Worm (Caenorhabditis elegans) whole organism, L2 larva: Measurements from ENCODE around the gene ctsa-1.2.

Source experiments
- C34F6.9 ChIP-seq: fragments of 150-350 bp; optimal IDR thresholded peaks from 2 replicates; lab custom pipeline; 2014; ENCODE audit warnings: missing biosample characterization, missing genetic modification characterization
- F13H6.1 ChIP-seq: sonication (generic microtip); optimal IDR thresholded peaks from 2 replicates; lab custom pipeline; 2016; ENCODE audit warnings: missing genetic modification characterization, missing compliant biosample characterization
- R02D3.7 ChIP-seq: fragments of 150-350 bp; optimal IDR thresholded peaks from 2 replicates; lab custom pipeline; 2014; ENCODE audit warnings: missing biosample characterization, missing genetic modification characterization
- Y55F3AM.14 ChIP-seq: fragments of 200-800 bp; sonication (Bioruptor generic); optimal IDR thresholded peaks from 2 replicates; lab custom pipeline; 2018; ENCODE audit warnings: mild to moderate bottlenecking, missing genetic modification characterization, missing compliant biosample characterization
- ZK546.5 ChIP-seq: sonication (generic microtip); optimal IDR thresholded peaks from 2 replicates; lab custom pipeline; 2017; ENCODE audit warnings: missing biosample characterization, missing genetic modification characterization
- alr-1 ChIP-seq: fragments of 150-350 bp; optimal IDR thresholded peaks from 2 replicates; lab custom pipeline; 2014; ENCODE audit warnings: missing biosample characterization, missing genetic modification characterization
- aly-2 ChIP-seq: fragments of 150-350 bp; optimal IDR thresholded peaks from 2 replicates; lab custom pipeline; 2014; ENCODE audit warnings: missing biosample characterization, missing genetic modification characterization
- ama-1 ChIP-seq: fragments of 150-350 bp; optimal IDR thresholded peaks from 2 replicates; lab custom pipeline; 2018; ENCODE audit warnings: inconsistent platforms
- blmp-1 ChIP-seq: sonication (generic microtip); optimal IDR thresholded peaks from 2 replicates; lab custom pipeline; 2017; ENCODE audit warnings: missing genetic modification characterization, mild to moderate bottlenecking, missing compliant biosample characterization, antibody characterized with exemption, moderate library complexity; ENCODE audit not compliant: insufficient read depth
- ceh-16 ChIP-seq: fragments of 150-350 bp; optimal IDR thresholded peaks from 2 replicates; lab custom pipeline; 2014; ENCODE audit warnings: missing biosample characterization, missing genetic modification characterization
- ceh-82 ChIP-seq: fragments of 150-350 bp; optimal IDR thresholded peaks from 2 replicates; lab custom pipeline; 2014; ENCODE audit warnings: missing biosample characterization, missing genetic modification characterization
- crh-2 ChIP-seq: sonication (generic microtip); optimal IDR thresholded peaks from 2 replicates; lab custom pipeline; 2017; ENCODE audit warnings: missing biosample characterization, missing genetic modification characterization
- dmd-4 ChIP-seq: sonication (generic microtip); optimal IDR thresholded peaks from 2 replicates; lab custom pipeline; 2017; ENCODE audit warnings: missing biosample characterization, missing genetic modification characterization
- egl-27 ChIP-seq: sonication (generic microtip); optimal IDR thresholded peaks from 3 replicates; lab custom pipeline; 2017; ENCODE audit warnings: missing biosample characterization, missing genetic modification reagents, missing genetic modification characterization
- elt-1 ChIP-seq: fragments of 150-350 bp; optimal IDR thresholded peaks from 2 replicates; lab custom pipeline; 2014; ENCODE audit warnings: missing biosample characterization, missing genetic modification characterization
- elt-3 ChIP-seq: sonication (generic microtip); optimal IDR thresholded peaks from 2 replicates; lab custom pipeline; 2017; ENCODE audit warnings: missing biosample characterization, missing genetic modification characterization
- fos-1 ChIP-seq: fragments of 150-350 bp; optimal IDR thresholded peaks from 2 replicates; lab custom pipeline; 2014; ENCODE audit warnings: missing biosample characterization, missing genetic modification characterization
- gmeb-1 ChIP-seq: fragments of 150-350 bp; optimal IDR thresholded peaks from 2 replicates; lab custom pipeline; 2014; ENCODE audit warnings: missing biosample characterization, missing genetic modification characterization
- lin-11 ChIP-seq: fragments of 150-350 bp; sonication (generic microtip); optimal IDR thresholded peaks from 2 replicates; lab custom pipeline; 2014; ENCODE audit warnings: missing biosample characterization, missing genetic modification characterization, inconsistent platforms, mixed read lengths
- lin-13 ChIP-seq: fragments of 150-350 bp; optimal IDR thresholded peaks from 2 replicates; lab custom pipeline; 2014; ENCODE audit warnings: missing biosample characterization, missing genetic modification reagents, missing genetic modification characterization
- lin-39 ChIP-seq: fragments of 150-350 bp; optimal IDR thresholded peaks from 2 replicates; lab custom pipeline; 2014; ENCODE audit warnings: missing biosample characterization, missing genetic modification reagents, missing genetic modification characterization
- lsy-2 ChIP-seq, 2 experiments: fragments of 150-350 bp in 1 of 2; sonication (generic microtip) in 1 of 2; optimal IDR thresholded peaks; 2 replicates each; lab custom pipeline; 2014 to 2017; ENCODE audit warnings: missing biosample characterization in 2 of 2, missing genetic modification characterization in 2 of 2
- mbf-1 ChIP-seq: sonication (generic microtip); optimal IDR thresholded peaks from 2 replicates; lab custom pipeline; 2017; ENCODE audit warnings: missing biosample characterization, missing genetic modification characterization
- mdl-1 ChIP-seq, 2 experiments: fragments of 150-350 bp in 1 of 2; sonication (generic microtip) in 1 of 2; optimal IDR thresholded peaks; 2 replicates each; lab custom pipeline; 2017; ENCODE audit warnings: missing biosample characterization in 2 of 2, missing genetic modification characterization in 2 of 2
- nhr-10 ChIP-seq: sonication (generic microtip); optimal IDR thresholded peaks from 2 replicates; lab custom pipeline; 2017; ENCODE audit warnings: missing biosample characterization, missing genetic modification characterization
- nhr-11 ChIP-seq: fragments of 150-350 bp; optimal IDR thresholded peaks from 2 replicates; lab custom pipeline; 2014; ENCODE audit warnings: missing biosample characterization, missing genetic modification characterization
- nhr-12 ChIP-seq: fragments of 150-350 bp; optimal IDR thresholded peaks from 2 replicates; lab custom pipeline; 2014; ENCODE audit warnings: missing biosample characterization, missing genetic modification characterization
- nhr-129 ChIP-seq: fragments of 150-350 bp; optimal IDR thresholded peaks from 2 replicates; lab custom pipeline; 2014; ENCODE audit warnings: missing biosample characterization, missing genetic modification characterization
- nhr-21 ChIP-seq: fragments of 150-350 bp; optimal IDR thresholded peaks from 2 replicates; lab custom pipeline; 2014; ENCODE audit warnings: missing biosample characterization, missing genetic modification characterization
- nhr-23 ChIP-seq: fragments of 150-350 bp; optimal IDR thresholded peaks from 2 replicates; lab custom pipeline; 2014; ENCODE audit warnings: missing biosample characterization, missing genetic modification reagents, missing genetic modification characterization
- nhr-237 ChIP-seq: fragments of 150-350 bp; optimal IDR thresholded peaks from 2 replicates; lab custom pipeline; 2014; ENCODE audit warnings: missing biosample characterization, missing genetic modification characterization
- nhr-25 ChIP-seq: fragments of 150-350 bp; sonication (generic microtip); optimal IDR thresholded peaks from 3 replicates; lab custom pipeline; 2014; ENCODE audit warnings: missing biosample characterization, missing genetic modification characterization
- nhr-6 ChIP-seq: fragments of 150-350 bp; optimal IDR thresholded peaks from 2 replicates; lab custom pipeline; 2014; ENCODE audit warnings: missing biosample characterization, missing genetic modification characterization
- nhr-77 ChIP-seq: fragments of 150-350 bp; optimal IDR thresholded peaks from 2 replicates; lab custom pipeline; 2014; ENCODE audit warnings: missing biosample characterization, missing genetic modification characterization
- peb-1 ChIP-seq: fragments of 150-350 bp; optimal IDR thresholded peaks from 2 replicates; lab custom pipeline; 2014; ENCODE audit warnings: missing biosample characterization, missing genetic modification characterization
- sem-4 ChIP-seq: fragments of 150-350 bp; optimal IDR thresholded peaks from 2 replicates; lab custom pipeline; 2014; ENCODE audit warnings: missing biosample characterization, missing genetic modification reagents, missing genetic modification characterization
- skn-1 ChIP-seq: sonication (generic microtip); optimal IDR thresholded peaks from 2 replicates; lab custom pipeline; 2017; ENCODE audit warnings: missing biosample characterization, missing genetic modification characterization
- sma-9 ChIP-seq, 2 experiments: fragments of 150-350 bp in 1 of 2; sonication (generic microtip) in 1 of 2; optimal IDR thresholded peaks; 2 replicates each; lab custom pipeline; 2014 to 2016; ENCODE audit warnings: missing genetic modification characterization in 2 of 2, mild to moderate bottlenecking in 1 of 2, missing biosample characterization in 1 of 2, missing compliant biosample characterization in 1 of 2, missing genetic modification reagents in 1 of 2, moderate library complexity in 1 of 2
- snpc-4 ChIP-seq: fragments of 150-350 bp; optimal IDR thresholded peaks from 2 replicates; lab custom pipeline; 2014; ENCODE audit warnings: missing biosample characterization, missing genetic modification characterization
- unc-39 ChIP-seq: fragments of 150-350 bp; optimal IDR thresholded peaks from 2 replicates; lab custom pipeline; 2014; ENCODE audit warnings: missing biosample characterization, missing genetic modification characterization
- unc-55 ChIP-seq: fragments of 150-350 bp; sonication (generic microtip); optimal IDR thresholded peaks from 3 replicates; lab custom pipeline; 2014; ENCODE audit warnings: missing biosample characterization, missing genetic modification reagents, missing genetic modification characterization
- unc-62 ChIP-seq: fragments of 150-350 bp; optimal IDR thresholded peaks from 2 replicates; lab custom pipeline; 2014; ENCODE audit warnings: missing biosample characterization, missing genetic modification reagents, missing genetic modification characterization
- zag-1 ChIP-seq: fragments of 150-350 bp; optimal IDR thresholded peaks from 2 replicates; lab custom pipeline; 2014; ENCODE audit warnings: missing biosample characterization, missing genetic modification characterization
- ztf-1 ChIP-seq: fragments of 200-800 bp; sonication (Bioruptor generic); conservative IDR thresholded peaks from 2 replicates; pipeline ENCODE4 v1.3.6; 2022; ENCODE audit warnings: missing genetic modification characterization, missing compliant biosample characterization
- ztf-11 ChIP-seq: sonication (generic microtip); optimal IDR thresholded peaks from 2 replicates; lab custom pipeline; 2017; ENCODE audit warnings: missing biosample characterization, missing genetic modification characterization
- ztf-4 ChIP-seq: fragments of 150-350 bp; optimal IDR thresholded peaks from 2 replicates; lab custom pipeline; 2014; ENCODE audit warnings: missing biosample characterization, missing genetic modification characterization

ctsa-1.2 gene

DNA sequence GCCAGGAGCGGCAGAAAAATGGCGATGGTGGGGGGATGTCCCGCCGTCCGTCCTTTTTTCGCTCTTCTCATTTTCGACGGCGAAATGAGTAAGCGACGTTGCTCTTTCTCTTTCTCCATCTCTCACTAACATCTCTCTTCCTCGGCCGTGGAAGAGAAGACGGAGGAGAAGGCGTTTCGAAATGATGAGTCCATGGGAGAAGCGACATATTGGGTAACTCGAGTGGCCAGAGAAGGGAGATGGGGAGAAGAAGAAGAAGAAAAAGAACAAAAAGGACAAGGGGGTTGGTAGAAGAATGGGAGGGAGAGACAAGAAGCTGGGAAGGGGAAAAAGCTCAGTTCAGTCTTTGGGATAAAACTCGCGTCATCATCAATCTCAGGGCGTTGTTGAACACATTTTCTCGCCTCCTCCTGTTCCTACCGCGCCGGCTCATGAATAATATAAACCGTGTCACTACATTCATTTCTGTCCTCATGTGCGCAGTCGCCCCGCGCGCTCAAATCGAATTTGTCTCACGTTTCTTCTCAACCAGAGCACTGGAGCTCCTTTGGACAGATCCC is 12.5 kb downstream of the ctsa-1.2 start:
- TF ChIP-seq nhr-25 (tag; lab: Kevin White, UChicago), result no peak
- peak in 1 of 2 experiments; percentile 60 for TF ChIP-seq lsy-2 (tag; optimal IDR thresholded peaks at IDR 0.05; lab: Kevin White, UChicago)
- no peak for TF ChIP-seq ama-1 (lab: Kevin White, UChicago)
- peak in 1 of 2 experiments; percentile 5 for TF ChIP-seq mdl-1 (tag; optimal IDR thresholded peaks at IDR 0.05; lab: Kevin White, UChicago)
- TF ChIP-seq lin-13 (GFP tag; lab: Kevin White, UChicago), result peak; percentile 19
- TF ChIP-seq unc-62, result no peak
- peak; percentile 69 for TF ChIP-seq C34F6.9 (tag; lab: Kevin White, UChicago)
- TF ChIP-seq zag-1 (tag; lab: Kevin White, UChicago), result peak; percentile 84
- TF ChIP-seq lin-11 (tag; lab: Kevin White, UChicago), result peak; percentile 33
- no peak for TF ChIP-seq ZK546.5 (tag; lab: Kevin White, UChicago)
- TF ChIP-seq unc-55 (GFP tag; lab: Kevin White, UChicago), result peak; percentile 82
- peak; percentile 15 for TF ChIP-seq fos-1 (tag; lab: Kevin White, UChicago)
- no peak for TF ChIP-seq ztf-1 (GFP tag; lab: Robert Waterston, UW)
- peak; percentile 32 for TF ChIP-seq Y55F3AM.14 (GFP tag; lab: Kevin White, UChicago)
- peak; percentile 80 for TF ChIP-seq nhr-129
- TF ChIP-seq unc-39 (tag; lab: Kevin White, UChicago), result no peak
- TF ChIP-seq sem-4 (tag; lab: Kevin White, UChicago), result peak; percentile 41

DNA sequence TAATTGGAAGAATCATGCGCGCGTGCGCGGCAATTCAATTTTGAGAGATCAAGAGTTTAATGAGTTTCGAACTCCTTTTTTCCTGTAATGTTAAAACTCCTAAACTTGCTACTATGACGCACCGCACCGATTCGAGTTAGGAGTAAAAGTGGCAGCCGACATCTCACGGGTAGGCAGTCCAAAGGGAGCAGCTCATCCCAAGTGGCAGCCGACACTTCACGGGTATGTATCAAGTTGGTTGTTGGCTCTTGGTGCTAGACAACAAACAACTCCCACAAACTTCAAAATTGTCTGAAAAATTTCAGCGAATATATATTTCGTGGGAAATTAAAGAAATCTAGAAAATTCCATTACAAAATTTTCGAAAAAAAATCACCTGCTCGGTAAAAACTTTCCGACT is 14.0 kb downstream of the ctsa-1.2 start:
- TF ChIP-seq mdl-1 (tag; optimal IDR thresholded peaks at IDR 0.05; lab: Kevin White, UChicago), result no peak
- no peak for TF ChIP-seq ceh-16 (tag; lab: Kevin White, UChicago)
- no peak for TF ChIP-seq zag-1 (tag; lab: Kevin White, UChicago)
- peak; percentile 79 for TF ChIP-seq snpc-4 (tag; lab: Kevin White, UChicago)

DNA sequence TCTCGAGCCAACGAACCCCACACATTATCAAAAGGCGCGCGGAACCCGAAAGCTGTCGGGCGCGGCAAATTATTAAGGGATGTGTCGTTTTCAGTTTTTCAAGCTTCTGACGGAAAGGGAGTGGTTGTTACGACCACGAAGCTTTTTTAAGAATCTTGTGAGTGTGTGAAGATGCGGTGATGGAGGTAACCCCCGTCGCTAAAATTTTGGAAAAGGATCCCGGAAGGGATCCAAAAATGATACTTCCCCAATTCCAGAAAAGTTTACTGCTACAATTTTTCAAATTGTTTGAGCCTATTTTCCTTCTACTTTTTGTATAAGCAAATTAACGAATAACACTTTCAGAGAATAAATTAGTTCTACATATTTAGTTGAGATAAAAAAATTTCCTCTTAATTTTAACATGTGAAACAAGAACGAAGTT is 17.5 kb downstream of the ctsa-1.2 start:
- TF ChIP-seq sem-4 (tag; lab: Kevin White, UChicago) (peak; percentile 63), egl-27 (no peak), lin-11 (tag; lab: Kevin White, UChicago) (peak; percentile 45), nhr-25 (tag; lab: Kevin White, UChicago) (no peak), ztf-11 (no peak), elt-3 (tag; lab: Kevin White, UChicago) (no peak), Y55F3AM.14 (GFP tag; lab: Kevin White, UChicago) (no peak), nhr-237 (tag; lab: Kevin White, UChicago) (no peak), nhr-23 (no peak), zag-1 (tag; lab: Kevin White, UChicago) (no peak), unc-62 (no peak), ztf-1 (GFP tag; lab: Robert Waterston, UW) (0 out of 2 replicates have a peak, but pooled peaks have one; percentile 31), mdl-1 (tag; optimal IDR thresholded peaks at IDR 0.05; lab: Kevin White, UChicago) (no peak), elt-1 (no peak), nhr-6 (tag; lab: Kevin White, UChicago) (no peak), R02D3.7 (tag; lab: Kevin White, UChicago) (no peak), mbf-1 (tag; lab: Kevin White, UChicago) (no peak), blmp-1 (tag; lab: Kevin White, UChicago) (no peak), ama-1 (lab: Kevin White, UChicago) (peak; percentile 99), gmeb-1 (tag; lab: Kevin White, UChicago) (peak; percentile 15), lin-13 (GFP tag; lab: Kevin White, UChicago) (peak; percentile 81), nhr-11 (no peak), nhr-129 (peak; percentile 57), fos-1 (tag; lab: Kevin White, UChicago) (no peak), unc-55 (GFP tag; lab: Kevin White, UChicago) (peak; percentile 45), aly-2 (tag; lab: Kevin White, UChicago) (no peak), peb-1 (tag; lab: Kevin White, UChicago) (no peak), nhr-21 (tag; lab: Kevin White, UChicago) (no peak), lsy-2 (tag; optimal IDR thresholded peaks at IDR 0.05; lab: Kevin White, UChicago) (peak in 1 of 2 experiments; percentile 89), ZK546.5 (tag; lab: Kevin White, UChicago) (no peak), ceh-82 (tag; lab: Kevin White, UChicago) (no peak), F13H6.1 (tag; lab: Kevin White, UChicago) (peak; percentile 30), nhr-10 (no peak), snpc-4 (tag; lab: Kevin White, UChicago) (peak; percentile 50), dmd-4 (no peak), nhr-12 (tag; lab: Kevin White, UChicago) (peak; percentile 62), skn-1 (tag; lab: Kevin White, UChicago) (peak; percentile 56), lin-39 (no peak), ztf-4 (tag; lab: Kevin White, UChicago) (peak; percentile 98), unc-39 (tag; lab: Kevin White, UChicago) (no peak), alr-1 (no peak), sma-9 (GFP tag; optimal IDR thresholded peaks at IDR 0.05; lab: Kevin White, UChicago) (no peak), sma-9 (tag; optimal IDR thresholded peaks at IDR 0.05; lab: Kevin White, UChicago) (no peak), nhr-77 (tag; lab: Kevin White, UChicago) (no peak), crh-2 (tag; lab: Kevin White, UChicago) (peak; percentile 90), C34F6.9 (tag; lab: Kevin White, UChicago) (peak; percentile 97)
